Worm (Caenorhabditis elegans): ENCODE results near the gene ceh-91.

- TF ChIP-seq flt-1 (GFP tag; IDR thresholded peaks at IDR 0.05) (no peak), klf-2 (GFP tag; conservative IDR thresholded peaks at IDR 0.05) (no peak), ztf-23 (GFP tag; IDR thresholded peaks at IDR 0.05) (no peak), tab-1 (GFP tag; IDR thresholded peaks at IDR 0.05) (no peak)
Observed at ce11 chrIII:11631111-11631510, 14.6 kb downstream of the ceh-91 start.

All from whole organism, midembryonic.